Worm (Caenorhabditis elegans) whole organism, young adult: ENCODE results near the gene lurp-4.

Source experiments
- ZK185.1 ChIP-seq: sonication (generic microtip); optimal IDR thresholded peaks from 2 replicates; lab custom pipeline; 2016; ENCODE audit warnings: mild to moderate bottlenecking, missing genetic modification characterization, missing compliant biosample characterization; ENCODE audit not compliant: poor library complexity, severe bottlenecking
- unc-62 ChIP-seq: fragments of 150-350 bp; optimal IDR thresholded peaks from 2 replicates; lab custom pipeline; 2014; ENCODE audit warnings: missing biosample characterization, missing genetic modification reagents, missing genetic modification characterization
- ztf-3 ChIP-seq: fragments of 200-800 bp; sonication (Bioruptor generic); optimal IDR thresholded peaks from 2 replicates; lab custom pipeline; 2018; ENCODE audit warnings: mild to moderate bottlenecking, missing genetic modification characterization, missing compliant biosample characterization

DNA sequence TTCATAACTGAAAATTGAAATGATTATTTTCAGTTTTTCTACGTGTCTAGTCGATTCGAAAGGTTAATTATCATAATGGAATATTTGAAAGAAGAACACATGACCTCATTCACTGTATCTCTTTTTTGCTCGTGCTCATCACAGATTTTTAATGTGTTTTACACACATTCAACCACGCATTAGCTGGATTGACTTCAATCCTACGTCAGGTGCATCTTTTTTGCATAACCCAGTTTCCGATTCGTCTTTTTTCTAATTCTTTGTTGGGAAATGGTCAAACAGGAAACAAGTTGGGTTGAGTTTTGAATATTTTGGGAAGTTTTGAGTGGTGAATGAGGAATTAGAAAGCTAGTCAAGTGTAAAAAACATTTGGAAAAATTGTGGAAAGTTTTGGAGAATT is 22.2 kb upstream of the lurp-4 start:
- no peak for TF ChIP-seq unc-62 (GFP tag; lab: Kevin White, UChicago)
- TF ChIP-seq ZK185.1: no peak
- TF ChIP-seq ztf-3 (GFP tag; lab: Kevin White, UChicago): no peak
